Worm (Caenorhabditis elegans) whole organism, L4 larva: ENCODE results near the gene trpl-2.

ENCODE experiments used
- aly-2 ChIP-seq: sonication (generic microtip); optimal IDR thresholded peaks from 2 replicates; lab custom pipeline; 2018; ENCODE audit warnings: missing biosample characterization, missing genetic modification characterization
- ceh-28 ChIP-seq: fragments of 150-350 bp; optimal IDR thresholded peaks from 2 replicates; lab custom pipeline; 2014; ENCODE audit warnings: missing biosample characterization, missing genetic modification reagents, missing genetic modification characterization
- ceh-62 ChIP-seq: sonication (generic microtip); optimal IDR thresholded peaks from 2 replicates; lab custom pipeline; 2017; ENCODE audit warnings: missing biosample characterization, missing genetic modification characterization
- lin-15B ChIP-seq: fragments of 150-350 bp; sonication (generic microtip); optimal IDR thresholded peaks from 3 replicates; lab custom pipeline; 2014; ENCODE audit warnings: missing biosample characterization, missing genetic modification characterization
- lin-39 ChIP-seq: fragments of 150-350 bp; optimal IDR thresholded peaks from 2 replicates; lab custom pipeline; 2014; ENCODE audit warnings: missing biosample characterization, missing genetic modification reagents, missing genetic modification characterization
- nhr-10 ChIP-seq: fragments of 150-350 bp; optimal IDR thresholded peaks from 2 replicates; lab custom pipeline; 2014; ENCODE audit warnings: missing biosample characterization, missing genetic modification characterization
- nhr-25 ChIP-seq: sonication (generic microtip); optimal IDR thresholded peaks from 2 replicates; lab custom pipeline; 2017; ENCODE audit warnings: missing genetic modification characterization, mild to moderate bottlenecking, missing compliant biosample characterization, antibody characterized with exemption, moderate library complexity, borderline replicate concordance; ENCODE audit not compliant: insufficient read depth
- nhr-77 ChIP-seq: fragments of 150-350 bp; optimal IDR thresholded peaks from 2 replicates; lab custom pipeline; 2014; ENCODE audit warnings: missing biosample characterization, missing genetic modification characterization
- pqm-1 ChIP-seq: sonication (generic microtip); optimal IDR thresholded peaks from 2 replicates; lab custom pipeline; 2017; ENCODE audit warnings: missing biosample characterization, missing genetic modification characterization
- skn-1 ChIP-seq: fragments of 150-350 bp; optimal IDR thresholded peaks from 2 replicates; lab custom pipeline; 2014; ENCODE audit warnings: missing biosample characterization, missing genetic modification characterization
- unc-130 ChIP-seq: sonication (generic microtip); optimal IDR thresholded peaks from 2 replicates; lab custom pipeline; 2016; ENCODE audit warnings: missing genetic modification reagents, missing genetic modification characterization, missing compliant biosample characterization
- zag-1 ChIP-seq: fragments of 150-350 bp; optimal IDR thresholded peaks from 2 replicates; lab custom pipeline; 2014; ENCODE audit warnings: missing biosample characterization, missing genetic modification characterization
- ztf-7 ChIP-seq: fragments of 150-350 bp; optimal IDR thresholded peaks from 2 replicates; lab custom pipeline; 2014; ENCODE audit warnings: missing biosample characterization, missing genetic modification characterization

DNA sequence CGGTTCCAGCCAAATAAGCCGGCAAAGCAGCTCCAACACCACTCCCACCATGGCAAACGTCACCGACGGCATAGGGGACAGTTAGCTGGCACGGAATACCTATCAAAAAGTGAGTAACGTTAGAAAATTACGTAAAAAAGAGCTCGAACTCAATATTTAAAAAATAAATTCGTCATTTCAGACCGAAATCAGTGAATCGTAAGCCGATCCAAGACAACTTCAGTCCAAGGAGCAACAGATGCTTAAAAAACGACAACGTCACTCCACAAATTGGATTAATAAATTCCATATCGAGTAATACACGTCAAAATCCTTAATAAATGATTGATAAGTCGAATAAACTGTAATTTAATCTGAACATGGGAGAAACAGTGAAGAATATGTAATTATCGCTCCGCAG is 20.1 kb upstream of the trpl-2 start:
- TF ChIP-seq zag-1 (no peak), aly-2 (tag; lab: Kevin White, UChicago) (no peak), lin-15B (tag; lab: Kevin White, UChicago) (no peak), lin-39 (no peak), skn-1 (tag; lab: Kevin White, UChicago) (no peak), nhr-77 (no peak), ceh-28 (no peak), pqm-1 (tag; lab: Kevin White, UChicago) (no peak), unc-130 (GFP tag; lab: Kevin White, UChicago) (no peak), ceh-62 (no peak), nhr-25 (tag; lab: Kevin White, UChicago) (no peak), ztf-7 (tag; lab: Kevin White, UChicago) (no peak), nhr-10 (tag; lab: Kevin White, UChicago) (no peak)
